Fruit fly (Drosophila melanogaster): ENCODE measurements around the gene Brd8.
A peak's percentile ranks its signal among the peaks of the same experiment; 100 is the strongest.

Gene Brd8

DNA sequence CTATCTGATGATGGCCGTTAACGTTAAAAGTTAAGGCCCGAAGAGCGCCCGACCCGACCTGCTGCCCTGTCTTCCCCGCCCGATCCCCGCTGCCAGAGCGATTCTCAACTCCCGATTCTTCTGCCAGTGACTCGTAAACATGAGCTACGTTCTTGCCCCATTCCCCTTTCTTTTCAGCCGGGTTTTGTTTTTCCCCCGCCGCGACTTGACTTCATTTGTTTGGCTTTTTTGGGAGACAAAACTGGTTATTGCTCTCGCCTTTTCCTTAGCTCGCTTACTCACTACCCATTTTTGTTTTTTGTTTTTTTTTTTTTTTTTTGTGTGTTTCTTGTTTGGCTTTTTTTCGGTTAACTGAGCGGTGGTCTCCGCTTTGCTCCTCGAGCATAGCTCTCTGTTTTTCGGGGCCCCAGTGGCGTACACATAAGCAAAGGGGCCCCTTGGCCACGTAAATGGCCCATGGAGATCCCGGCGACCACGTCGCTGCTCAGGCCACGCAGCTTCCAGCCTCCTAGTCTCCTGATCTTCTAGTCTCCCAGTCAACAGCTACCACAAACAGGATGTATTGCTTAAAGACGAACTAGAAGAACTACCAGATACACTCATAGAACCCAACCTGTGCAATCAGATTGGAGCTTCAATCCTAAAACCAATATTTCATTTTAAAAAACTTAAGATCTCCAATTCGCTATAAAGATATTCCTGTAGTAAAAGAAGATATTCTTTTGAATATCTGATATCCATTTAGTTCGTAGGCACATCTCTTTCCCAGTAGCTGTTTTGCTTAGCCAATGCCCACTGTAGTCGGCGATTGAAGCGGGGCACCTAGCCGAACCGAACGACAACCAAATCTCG, 12.5 kb upstream of the Brd8 start (continued):
- TF ChIP-seq Hr51 (GFP tag; optimal IDR thresholded peaks at IDR 0.05): no peak
- no peak for TF ChIP-seq C15 (GFP tag; IDR thresholded peaks at IDR 0.05)
- no peak for TF ChIP-seq repo (GFP tag; optimal IDR thresholded peaks at IDR 0.05)
- no peak for TF ChIP-seq CG7271 (tag; optimal IDR thresholded peaks at IDR 0.05)
- TF ChIP-seq CG3163 (GFP tag; optimal IDR thresholded peaks at IDR 0.05): no peak
- TF ChIP-seq CG10366 (GFP tag; IDR thresholded peaks at IDR 0.05): no peak
- TF ChIP-seq Six4 (GFP tag; optimal IDR thresholded peaks at IDR 0.05): no peak
- TF ChIP-seq gsb-n (tag; optimal IDR thresholded peaks at IDR 0.05): no peak
- TF ChIP-seq bsh (GFP tag; optimal IDR thresholded peaks at IDR 0.05): peak; percentile 53 to 54
- no peak for TF ChIP-seq grn (GFP tag; optimal IDR thresholded peaks at IDR 0.05)
- no peak for TF ChIP-seq sob (GFP tag; IDR thresholded peaks at IDR 0.05)
- no peak for TF ChIP-seq Dp (GFP tag; optimal IDR thresholded peaks at IDR 0.05)
- peak; percentile 53 for TF ChIP-seq CG2712 (tag; optimal IDR thresholded peaks at IDR 0.05)
- TF ChIP-seq CG11696 (GFP tag; IDR thresholded peaks at IDR 0.05): no peak
- TF ChIP-seq Blimp-1 (GFP tag; optimal IDR thresholded peaks at IDR 0.05): no peak
- no peak; the same call in 2 of the 3 replicates for TF ChIP-seq H15 (GFP tag; IDR thresholded peaks at IDR 0.05)
- TF ChIP-seq CG7357 (GFP tag; IDR thresholded peaks at IDR 0.05): no peak
- TF ChIP-seq eve (GFP tag; optimal IDR thresholded peaks at IDR 0.05): no peak
- TF ChIP-seq CG18011 (GFP tag; optimal IDR thresholded peaks at IDR 0.05): no peak
- TF ChIP-seq Lim3 (GFP tag; IDR thresholded peaks at IDR 0.05): no peak
- no peak for TF ChIP-seq gcm (GFP tag; optimal IDR thresholded peaks at IDR 0.05)
- TF ChIP-seq lola (GFP tag; optimal IDR thresholded peaks at IDR 0.05): peak in 1 of 3 experiments; percentile 70
- TF ChIP-seq chif (GFP tag; optimal IDR thresholded peaks at IDR 0.05): peak in 1 of 2 experiments; percentile 5
- no peak for TF ChIP-seq sug (tag; optimal IDR thresholded peaks at IDR 0.05)
- no peak for TF ChIP-seq Dip3 (GFP tag; optimal IDR thresholded peaks at IDR 0.05)
- TF ChIP-seq D (optimal IDR thresholded peaks at IDR 0.05): no peak
- TF ChIP-seq D (GFP tag; optimal IDR thresholded peaks at IDR 0.05): no peak
- no peak for TF ChIP-seq knrl (GFP tag; IDR thresholded peaks at IDR 0.05; ENCODE audit: partially characterized antibody)
- TF ChIP-seq CG8388 (GFP tag; optimal IDR thresholded peaks at IDR 0.05): peak; percentile 6
- no peak for TF ChIP-seq bcd (GFP tag; optimal IDR thresholded peaks at IDR 0.05)
- TF ChIP-seq E2f1 (GFP tag; IDR thresholded peaks at IDR 0.05): no peak
- TF ChIP-seq CG32767 (GFP tag; IDR thresholded peaks at IDR 0.05): no peak
- peak; percentile 37 for TF ChIP-seq CoRest (tag; optimal IDR thresholded peaks at IDR 0.05)
- TF ChIP-seq CG16779 (GFP tag; IDR thresholded peaks at IDR 0.05): no peak
- TF ChIP-seq sim (GFP tag; IDR thresholded peaks at IDR 0.05): no peak
- no peak for TF ChIP-seq pros (GFP tag; optimal IDR thresholded peaks at IDR 0.05)
- TF ChIP-seq D19A (tag; optimal IDR thresholded peaks at IDR 0.05): peak; percentile 2
- peak; percentile 71 for TF ChIP-seq Drgx (GFP tag; IDR thresholded peaks at IDR 0.05)
- no peak for TF ChIP-seq Optix (GFP tag; IDR thresholded peaks at IDR 0.05)
- TF ChIP-seq dan (GFP tag; IDR thresholded peaks at IDR 0.05): no peak
- TF ChIP-seq CG8924 (tag; optimal IDR thresholded peaks at IDR 0.05): peak; percentile 5
- TF ChIP-seq insv (GFP tag; optimal IDR thresholded peaks at IDR 0.05): no peak
- TF ChIP-seq CG17361 (GFP tag; IDR thresholded peaks at IDR 0.05): 0 out of 3 replicates have a peak, but pooled peaks have one; percentile 18
- TF ChIP-seq CG17912 (GFP tag; optimal IDR thresholded peaks at IDR 0.05): no peak
- peak; percentile 90 for TF ChIP-seq sens (GFP tag)
- no peak for TF ChIP-seq CG17802 (tag; optimal IDR thresholded peaks at IDR 0.05)
- no peak for TF ChIP-seq CG8089 (GFP tag; optimal IDR thresholded peaks at IDR 0.05)
- TF ChIP-seq trh (GFP tag; optimal IDR thresholded peaks at IDR 0.05): no peak
- TF ChIP-seq CG3065 (GFP tag; optimal IDR thresholded peaks at IDR 0.05): no peak
- TF ChIP-seq CG9876 (GFP tag; optimal IDR thresholded peaks at IDR 0.05): no peak
